Fruit fly (Drosophila melanogaster) whole organism, embryonic: ENCODE measurements around the gene drl.

ENCODE experiments used
- Blimp-1 ChIP-seq: fragments of 200-800 bp; sonication (Bioruptor generic); optimal IDR thresholded peaks from 3 replicates; lab custom pipeline; 2018; ENCODE audit warnings: missing biosample characterization, missing genetic modification characterization, mild to moderate bottlenecking, moderate library complexity, missing genetic modification reagents
- CG11398 ChIP-seq: fragments of 200-800 bp; sonication (Bioruptor generic); optimal IDR thresholded peaks from 2 replicates; lab custom pipeline; 2016; ENCODE audit warnings: missing biosample characterization, missing genetic modification characterization
- CG12155 ChIP-seq: fragments of 200-800 bp; sonication (Bioruptor generic); optimal IDR thresholded peaks from 3 replicates; lab custom pipeline; 2016; ENCODE audit warnings: missing biosample characterization, missing genetic modification characterization
- CG13296 ChIP-seq: fragments of 200-800 bp; sonication (Bioruptor generic); optimal IDR thresholded peaks from 3 replicates; lab custom pipeline; 2018; ENCODE audit warnings: missing biosample characterization, mild to moderate bottlenecking, missing genetic modification characterization
- CG15479 ChIP-seq: fragments of 200-800 bp; sonication (Bioruptor generic); optimal IDR thresholded peaks from 3 replicates; lab custom pipeline; 2019; ENCODE audit warnings: missing biosample characterization, mild to moderate bottlenecking, missing genetic modification characterization, moderate library complexity
- CG17359 ChIP-seq: fragments of 200-800 bp; sonication (Bioruptor generic); optimal IDR thresholded peaks from 3 replicates; lab custom pipeline; 2018; ENCODE audit warnings: missing biosample characterization, mild to moderate bottlenecking, missing genetic modification characterization, moderate library complexity
- CG18262 ChIP-seq: fragments of 200-800 bp; optimal IDR thresholded peaks from 3 replicates; lab custom pipeline; 2019; ENCODE audit warnings: missing biosample characterization, mild to moderate bottlenecking, missing genetic modification characterization, moderate library complexity
- CG2712 ChIP-seq: fragments of 200-800 bp; optimal IDR thresholded peaks from 3 replicates; lab custom pipeline; 2019; ENCODE audit warnings: missing biosample characterization, mild to moderate bottlenecking, missing genetic modification characterization, moderate library complexity
- CG30431 ChIP-seq: fragments of 200-800 bp; sonication (Bioruptor generic); optimal IDR thresholded peaks from 2 replicates; lab custom pipeline; 2017; ENCODE audit warnings: missing biosample characterization, missing genetic modification characterization
- CG4820 ChIP-seq: fragments of 200-800 bp; sonication (Bioruptor generic); optimal IDR thresholded peaks from 3 replicates; lab custom pipeline; 2016; ENCODE audit warnings: missing biosample characterization, missing genetic modification characterization
- CG5953 ChIP-seq: fragments of 200-800 bp; sonication (Bioruptor generic); IDR thresholded peaks from 2 replicates; pipeline ENCODE4 v1.3.6; 2022; ENCODE audit warnings: missing biosample characterization, missing genetic modification characterization
- CG6175 ChIP-seq: fragments of 200-800 bp; sonication (Bioruptor generic); IDR thresholded peaks from 3 replicates; pipeline ENCODE4 v1.3.6; 2022; ENCODE audit warnings: missing biosample characterization, missing genetic modification characterization
- CG6765 ChIP-seq: fragments of 200-800 bp; sonication (Bioruptor generic); optimal IDR thresholded peaks from 3 replicates; lab custom pipeline; 2017; ENCODE audit warnings: missing biosample characterization, mild to moderate bottlenecking, missing genetic modification characterization
- CG7556 ChIP-seq: fragments of 200-800 bp; sonication (Bioruptor generic); optimal IDR thresholded peaks from 2 replicates; lab custom pipeline; 2017; ENCODE audit warnings: missing biosample characterization, mild to moderate bottlenecking, missing genetic modification characterization
- CG8359 ChIP-seq: fragments of 200-800 bp; sonication (Bioruptor generic); optimal IDR thresholded peaks from 2 replicates; lab custom pipeline; 2017; ENCODE audit warnings: missing biosample characterization, mild to moderate bottlenecking, missing genetic modification characterization, borderline replicate concordance
- CG9437 ChIP-seq: fragments of 200-800 bp; sonication (Bioruptor generic); optimal IDR thresholded peaks from 2 replicates; lab custom pipeline; 2018; ENCODE audit warnings: missing biosample characterization, mild to moderate bottlenecking, missing genetic modification characterization
- Camta ChIP-seq: fragments of 200-800 bp; sonication (Bioruptor generic); optimal IDR thresholded peaks from 2 replicates; lab custom pipeline; 2016; ENCODE audit warnings: missing biosample characterization, missing genetic modification characterization
- D19A ChIP-seq: fragments of 200-800 bp; optimal IDR thresholded peaks from 3 replicates; lab custom pipeline; 2019; ENCODE audit warnings: missing biosample characterization, mild to moderate bottlenecking, missing genetic modification characterization, moderate library complexity
- Dll ChIP-seq: fragments of 200-800 bp; sonication (Bioruptor generic); IDR thresholded peaks from 4 replicates; pipeline ENCODE4 v1.3.6; 2022; ENCODE audit warnings: missing biosample characterization, missing genetic modification characterization; ENCODE audit not compliant: partially characterized antibody
- Dp ChIP-seq: fragments of 200-800 bp; sonication (Bioruptor generic); optimal IDR thresholded peaks from 2 replicates; lab custom pipeline; 2018; ENCODE audit warnings: missing biosample characterization, mild to moderate bottlenecking, missing genetic modification characterization, moderate library complexity
- Opbp ChIP-seq: fragments of 200-800 bp; sonication (Bioruptor generic); IDR thresholded peaks from 3 replicates; pipeline ENCODE4 v1.3.6; 2022; ENCODE audit warnings: missing biosample characterization, missing genetic modification characterization; ENCODE audit not compliant: partially characterized antibody
- Ssrp ChIP-seq: fragments of 200-800 bp; sonication (Bioruptor generic); optimal IDR thresholded peaks from 2 replicates; lab custom pipeline; 2018; ENCODE audit warnings: missing biosample characterization, mild to moderate bottlenecking, missing genetic modification characterization, moderate library complexity
- amos ChIP-seq: fragments of 200-800 bp; sonication (Bioruptor generic); IDR thresholded peaks from 2 replicates; pipeline ENCODE4 v1.3.6; 2022; ENCODE audit warnings: missing biosample characterization, missing genetic modification characterization; ENCODE audit not compliant: partially characterized antibody
- ap ChIP-seq: fragments of 200-800 bp; sonication (Bioruptor generic); IDR thresholded peaks from 2 replicates; pipeline ENCODE4 v1.3.6; 2022; ENCODE audit warnings: missing biosample characterization, missing genetic modification characterization
- bsh ChIP-seq, 2 experiments: fragments of 200-800 bp; sonication (Bioruptor generic); optimal IDR thresholded peaks; 2 replicates each; lab custom pipeline; 2017 to 2018; ENCODE audit warnings: mild to moderate bottlenecking in 2 of 2, missing biosample characterization in 2 of 2, missing genetic modification characterization in 2 of 2, moderate library complexity in 1 of 2
- caup ChIP-seq: fragments of 200-800 bp; sonication (Bioruptor generic); optimal IDR thresholded peaks from 3 replicates; lab custom pipeline; 2017; ENCODE audit warnings: missing biosample characterization, mild to moderate bottlenecking, missing genetic modification characterization, moderate library complexity; ENCODE audit not compliant: severe bottlenecking
- cg ChIP-seq: fragments of 200-800 bp; sonication (Bioruptor generic); optimal IDR thresholded peaks from 3 replicates; lab custom pipeline; 2019; ENCODE audit warnings: missing biosample characterization, mild to moderate bottlenecking, missing genetic modification characterization, moderate library complexity
- dmrt11E ChIP-seq: fragments of 200-800 bp; sonication (Bioruptor generic); optimal IDR thresholded peaks from 3 replicates; lab custom pipeline; 2018; ENCODE audit warnings: missing biosample characterization, mild to moderate bottlenecking, missing genetic modification characterization, moderate library complexity
- dmrt99B ChIP-seq: fragments of 200-800 bp; sonication (Bioruptor generic); optimal IDR thresholded peaks from 2 replicates; lab custom pipeline; 2018; ENCODE audit warnings: missing biosample characterization, mild to moderate bottlenecking, missing genetic modification characterization, moderate library complexity
- eve ChIP-seq, 2 experiments: fragments of >200 bp; optimal IDR thresholded peaks; 2 replicates each; lab custom pipeline; 2017; ENCODE audit warnings: missing biosample characterization in 2 of 2, missing genetic modification characterization in 2 of 2
- gcm ChIP-seq: fragments of 200-800 bp; sonication (Bioruptor generic); optimal IDR thresholded peaks from 2 replicates; lab custom pipeline; 2019; ENCODE audit warnings: missing biosample characterization, mild to moderate bottlenecking, missing genetic modification characterization, moderate library complexity
- gem ChIP-seq: fragments of 200-800 bp; sonication (Bioruptor generic); optimal IDR thresholded peaks from 2 replicates; lab custom pipeline; 2019; ENCODE audit warnings: missing biosample characterization, mild to moderate bottlenecking, missing genetic modification characterization, moderate library complexity
- gfzf ChIP-seq: fragments of 200-800 bp; sonication (Bioruptor generic); optimal IDR thresholded peaks from 2 replicates; lab custom pipeline; 2016; ENCODE audit warnings: missing biosample characterization, mild to moderate bottlenecking, missing genetic modification characterization, moderate library complexity
- gsb ChIP-seq: fragments of 200-800 bp; sonication (Bioruptor generic); IDR thresholded peaks from 2 replicates; pipeline ENCODE4 v1.3.6; 2022; ENCODE audit warnings: missing biosample characterization, missing genetic modification characterization
- jing ChIP-seq: fragments of 200-800 bp; sonication (Bioruptor generic); optimal IDR thresholded peaks from 2 replicates; lab custom pipeline; 2018; ENCODE audit warnings: missing biosample characterization, mild to moderate bottlenecking, missing genetic modification characterization
- lola ChIP-seq, 3 experiments: fragments of >200 bp in 2 of 3; fragments of 200-800 bp in 1 of 3; sonication (Bioruptor generic) in 1 of 3; optimal IDR thresholded peaks; 2 replicates each; lab custom pipeline; 2017 to 2019; ENCODE audit warnings: missing biosample characterization in 3 of 3, missing genetic modification characterization in 3 of 3, mild to moderate bottlenecking in 1 of 3, moderate library complexity in 1 of 3
- nmo ChIP-seq: fragments of 200-800 bp; sonication (Bioruptor generic); optimal IDR thresholded peaks from 2 replicates; lab custom pipeline; 2018; ENCODE audit warnings: missing biosample characterization, mild to moderate bottlenecking, missing genetic modification characterization, moderate library complexity
- otp ChIP-seq: fragments of 200-800 bp; sonication (Bioruptor generic); IDR thresholded peaks from 3 replicates; pipeline ENCODE4, ENCODE4 v1.3.6; 2022; ENCODE audit warnings: missing biosample characterization, missing genetic modification characterization
- pb ChIP-seq: fragments of 200-800 bp; sonication (Bioruptor generic); optimal IDR thresholded peaks from 3 replicates; lab custom pipeline; 2016; ENCODE audit warnings: missing biosample characterization, missing genetic modification characterization
- phol ChIP-seq: fragments of 200-800 bp; sonication (Bioruptor generic); optimal IDR thresholded peaks from 3 replicates; lab custom pipeline; 2018; ENCODE audit warnings: missing biosample characterization, mild to moderate bottlenecking, missing genetic modification characterization, moderate library complexity
- pros ChIP-seq: fragments of 200-800 bp; sonication (Bioruptor generic); optimal IDR thresholded peaks from 3 replicates; lab custom pipeline; 2019; ENCODE audit warnings: missing biosample characterization, mild to moderate bottlenecking, missing genetic modification characterization, moderate library complexity
- psq ChIP-seq: fragments of 200-800 bp; sonication (Bioruptor generic); optimal IDR thresholded peaks from 2 replicates; lab custom pipeline; 2017; ENCODE audit warnings: missing biosample characterization, missing genetic modification characterization
- pzg ChIP-seq: fragments of 200-800 bp; sonication (Bioruptor generic); optimal IDR thresholded peaks from 3 replicates; lab custom pipeline; 2018; ENCODE audit warnings: missing biosample characterization, mild to moderate bottlenecking, missing genetic modification characterization, moderate library complexity
- run ChIP-seq: fragments of 200-800 bp; sonication (Bioruptor generic); optimal IDR thresholded peaks from 3 replicates; lab custom pipeline; 2018; ENCODE audit warnings: missing biosample characterization, mild to moderate bottlenecking, missing genetic modification characterization
- schlank ChIP-seq: fragments of 200-800 bp; sonication (Bioruptor generic); optimal IDR thresholded peaks from 2 replicates; lab custom pipeline; 2018; ENCODE audit warnings: missing biosample characterization, mild to moderate bottlenecking, missing genetic modification characterization
- sens ChIP-seq: fragments of 200-800 bp; sonication (Bioruptor generic); peaks from one replicate; lab custom pipeline; 2016; ENCODE audit warnings: missing biosample characterization, missing genetic modification characterization
- slbo ChIP-seq: fragments of 200-800 bp; sonication (Bioruptor generic); IDR thresholded peaks from 2 replicates; pipeline ENCODE4 v1.3.6; 2022; ENCODE audit warnings: missing biosample characterization, missing genetic modification characterization
- vfl ChIP-seq: fragments of 200-800 bp; sonication (Bioruptor generic); optimal IDR thresholded peaks from 2 replicates; lab custom pipeline; 2016; ENCODE audit warnings: missing biosample characterization, missing genetic modification characterization

drl gene

DNA sequence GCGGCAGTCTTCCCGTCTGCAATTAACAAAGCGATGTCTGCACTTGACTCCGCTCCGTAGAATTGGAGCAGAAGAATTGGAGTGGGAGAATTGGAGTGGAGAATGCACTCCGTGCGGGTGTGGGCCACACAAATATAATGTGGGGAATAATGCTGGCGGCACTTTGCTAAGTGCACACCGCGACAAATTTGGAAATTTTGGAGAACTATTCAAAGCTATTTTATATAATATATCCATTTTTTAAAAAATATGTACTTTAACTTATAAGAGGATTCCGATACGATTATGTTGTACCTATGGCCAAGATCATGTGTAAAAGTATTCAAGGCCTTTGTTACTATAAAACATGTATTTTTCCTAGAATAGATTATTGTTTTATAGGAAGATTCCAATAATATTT, 57.1 kb downstream of the drl start:
- TF ChIP-seq CG6175 (GFP tag; lab: Robert Waterston, UW) (no peak), gem (tag; lab: Kevin White, UChicago) (peak; percentile 33), sens (GFP tag; lab: Kevin White, UChicago) (peak; percentile 62), dmrt11E (tag; lab: Kevin White, UChicago) (peak; percentile 41), Blimp-1 (GFP tag; lab: Kevin White, UChicago) (peak; percentile 8), CG17359 (tag; lab: Kevin White, UChicago) (no peak), CG15479 (GFP tag; lab: Kevin White, UChicago) (no peak), nmo (GFP tag; lab: Kevin White, UChicago) (peak; percentile 4), pb (GFP tag; lab: Kevin White, UChicago) (no peak), lola (GFP tag; optimal IDR thresholded peaks at IDR 0.05; lab: Kevin White, UChicago) (peak in 1 of 3 experiments; percentile 32), CG2712 (tag; lab: Kevin White, UChicago) (peak; percentile 36), bsh (GFP tag; optimal IDR thresholded peaks at IDR 0.05; lab: Kevin White, UChicago) (peak in 1 of 2 experiments; percentile 28), schlank (tag; lab: Kevin White, UChicago) (no peak), Ssrp (tag; lab: Kevin White, UChicago) (peak; percentile 8), CG30431 (GFP tag; lab: Kevin White, UChicago) (no peak), CG18262 (tag; lab: Kevin White, UChicago) (peak; percentile 52), gcm (GFP tag; lab: Kevin White, UChicago) (peak; percentile 61)

- TF ChIP-seq run (tag; lab: Kevin White, UChicago) (no peak), otp (no peak), CG5953 (0 out of 2 replicates have a peak, but pooled peaks have one; percentile 29), gsb (GFP tag; lab: Robert Waterston, UW) (no peak), jing (peak; percentile 17), CG12155 (GFP tag; lab: Kevin White, UChicago) (no peak), phol (tag; lab: Kevin White, UChicago) (peak; percentile 7), eve (GFP tag; optimal IDR thresholded peaks at IDR 0.05; lab: Kevin White, UChicago) (peak in 1 of 2 experiments; percentile 26), CG13296 (GFP tag; lab: Kevin White, UChicago) (no peak), pzg (GFP tag; lab: Kevin White, UChicago) (no peak), slbo (GFP tag; lab: Robert Waterston, UW) (peak; percentile 49), D19A (tag; lab: Kevin White, UChicago) (peak; percentile 41), CG8359 (GFP tag; lab: Kevin White, UChicago) (no peak), Dll (GFP tag; lab: Robert Waterston, UW) (no peak), vfl (GFP tag; lab: Kevin White, UChicago) (no peak), amos (GFP tag; lab: Robert Waterston, UW) (no peak), Dp (no peak), psq (GFP tag; lab: Kevin White, UChicago) (no peak), cg (GFP tag; lab: Kevin White, UChicago) (no peak), CG6765 (GFP tag; lab: Kevin White, UChicago) (no peak), ap (GFP tag; lab: Robert Waterston, UW) (0 out of 2 replicates have a peak, but pooled peaks have one; percentile 19), dmrt99B (tag; lab: Kevin White, UChicago) (peak; percentile 72), caup (GFP tag; lab: Kevin White, UChicago) (no peak), CG7556 (GFP tag; lab: Kevin White, UChicago) (peak; percentile 31), Camta (GFP tag; lab: Kevin White, UChicago) (no peak), pros (GFP tag; lab: Kevin White, UChicago) (no peak), CG4820 (no peak), CG11398 (GFP tag; lab: Kevin White, UChicago) (no peak), Opbp (GFP tag; lab: Robert Waterston, UW) (no peak), CG9437 (GFP tag; lab: Kevin White, UChicago) (no peak), gfzf (GFP tag; lab: Kevin White, UChicago) (no peak)
Measured at dm6 chr2L:19252410-19252809, 62.3 kb downstream of the drl start.
